Worm (Caenorhabditis elegans): Measurements from ENCODE around the gene M176.5.

Gene M176.5

ce11 chrII:9399746-9400145, 27.8 kb downstream of the M176.5 start, which contains the start of gene Y51B9A.7:
TSS of gene Y51B9A.7 (plus strand) at chrII:9400046.
- no peak for TF ChIP-seq nhr-2 (tag; optimal IDR thresholded peaks at IDR 0.05)
- TF ChIP-seq bed-3 (GFP tag; optimal IDR thresholded peaks at IDR 0.05): no peak
- TF ChIP-seq drap-1 (GFP tag; optimal IDR thresholded peaks at IDR 0.05): no peak
- no peak for TF ChIP-seq blmp-1 (tag; optimal IDR thresholded peaks at IDR 0.05)
- TF ChIP-seq nhr-237 (tag; optimal IDR thresholded peaks at IDR 0.05): no peak
- no peak for TF ChIP-seq unc-62 (GFP tag; optimal IDR thresholded peaks at IDR 0.05)
- no peak for TF ChIP-seq nhr-76 (tag; optimal IDR thresholded peaks at IDR 0.05)
- TF ChIP-seq unc-39 (tag; optimal IDR thresholded peaks at IDR 0.05): no peak
- no peak for TF ChIP-seq ces-1 (GFP tag; optimal IDR thresholded peaks at IDR 0.05)
- no peak for TF ChIP-seq ceh-83 (GFP tag; optimal IDR thresholded peaks at IDR 0.05)
- no peak for TF ChIP-seq sem-2 (GFP tag; optimal IDR thresholded peaks at IDR 0.05)
- no peak for TF ChIP-seq unc-120 (tag; optimal IDR thresholded peaks at IDR 0.05; ENCODE audit: poor library complexity, severe bottlenecking)
- TF ChIP-seq mab-5 (tag; optimal IDR thresholded peaks at IDR 0.05): no peak
- no peak for TF ChIP-seq flh-1 (GFP tag; optimal IDR thresholded peaks at IDR 0.05)

- no peak for TF ChIP-seq sptf-1 (tag; optimal IDR thresholded peaks at IDR 0.05)
- no peak for TF ChIP-seq unc-39 (tag; optimal IDR thresholded peaks at IDR 0.05)
- TF ChIP-seq ceh-43 (GFP tag; optimal IDR thresholded peaks at IDR 0.05): no peak
- no peak for TF ChIP-seq cnd-1 (tag; optimal IDR thresholded peaks at IDR 0.05)
- TF ChIP-seq nhr-237 (tag; optimal IDR thresholded peaks at IDR 0.05): no peak
- TF ChIP-seq bed-3 (GFP tag; optimal IDR thresholded peaks at IDR 0.05): no peak
- TF ChIP-seq mep-1 (tag; optimal IDR thresholded peaks at IDR 0.05): no peak
- TF ChIP-seq unc-120 (tag; optimal IDR thresholded peaks at IDR 0.05; ENCODE audit: poor library complexity, severe bottlenecking): no peak
- TF ChIP-seq ceh-83 (GFP tag; optimal IDR thresholded peaks at IDR 0.05): no peak
- TF ChIP-seq ham-2 (GFP tag; optimal IDR thresholded peaks at IDR 0.05): no peak
- TF ChIP-seq nhr-2 (tag; optimal IDR thresholded peaks at IDR 0.05): no peak
These were observed 29.1 kb downstream of the M176.5 start, which contains the start of the genes Y51B9A.14 and Y51B9A.8 for ce11 chrII:9398370-9398901. TSS of gene Y51B9A.14 (minus strand) at chrII:9398470. TSS of gene Y51B9A.8 (plus strand) at chrII:9398851.

DNA sequence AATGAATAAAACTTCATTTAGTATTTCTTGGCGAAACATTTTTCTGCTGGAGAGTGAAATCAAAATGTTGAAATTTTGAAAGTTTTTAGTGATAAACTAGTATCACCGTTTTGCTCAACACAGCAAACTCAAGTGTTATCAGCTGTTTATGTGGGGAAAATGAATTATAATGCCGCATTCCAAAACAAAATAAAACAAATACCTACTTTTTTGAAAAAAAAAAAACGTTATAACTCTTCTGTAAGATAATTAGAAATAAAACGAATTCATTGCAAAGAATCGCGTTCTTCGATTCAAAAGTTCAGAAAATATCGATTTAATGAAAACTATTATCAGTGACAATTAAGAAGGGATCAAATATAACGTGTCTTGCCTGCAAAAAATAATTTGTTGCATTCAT, 30.0 kb downstream of the M176.5 start, which contains the start of gene Y51B9A.9:
Y51B9A.9 (minus strand) TSS at position 101 of the 400 bp plus-strand sequence.
- TF ChIP-seq ham-2 (GFP tag; optimal IDR thresholded peaks at IDR 0.05): no peak
- no peak for TF ChIP-seq blmp-1 (tag; optimal IDR thresholded peaks at IDR 0.05)
- no peak for TF ChIP-seq bed-3 (GFP tag; optimal IDR thresholded peaks at IDR 0.05)
- TF ChIP-seq nhr-12 (tag; optimal IDR thresholded peaks at IDR 0.05): no peak
- TF ChIP-seq snpc-4 (tag; optimal IDR thresholded peaks at IDR 0.05): no peak
- no peak for TF ChIP-seq ztf-11 (tag; optimal IDR thresholded peaks at IDR 0.05)
- no peak for TF ChIP-seq elt-3 (tag; optimal IDR thresholded peaks at IDR 0.05)
- TF ChIP-seq nhr-76 (tag; optimal IDR thresholded peaks at IDR 0.05): no peak
- TF ChIP-seq lin-13 (tag; optimal IDR thresholded peaks at IDR 0.05): no peak
- TF ChIP-seq M03D4.4 (tag; optimal IDR thresholded peaks at IDR 0.05): no peak
- no peak for TF ChIP-seq nhr-2 (tag; optimal IDR thresholded peaks at IDR 0.05)
- TF ChIP-seq lin-32 (GFP tag; optimal IDR thresholded peaks at IDR 0.05): no peak
- TF ChIP-seq sptf-1 (tag; optimal IDR thresholded peaks at IDR 0.05): no peak
- TF ChIP-seq zip-8 (tag; optimal IDR thresholded peaks at IDR 0.05): no peak
- TF ChIP-seq ceh-39 (tag; optimal IDR thresholded peaks at IDR 0.05): no peak
- TF ChIP-seq ces-1 (GFP tag; optimal IDR thresholded peaks at IDR 0.05): no peak
- no peak for TF ChIP-seq tbx-8 (GFP tag; optimal IDR thresholded peaks at IDR 0.05)
- no peak for TF ChIP-seq drap-1 (GFP tag; optimal IDR thresholded peaks at IDR 0.05)
- TF ChIP-seq nhr-237 (tag; optimal IDR thresholded peaks at IDR 0.05): no peak
- TF ChIP-seq elt-1 (tag; optimal IDR thresholded peaks at IDR 0.05; ENCODE audit: borderline replicate concordance, insufficient read depth): no peak

DNA sequence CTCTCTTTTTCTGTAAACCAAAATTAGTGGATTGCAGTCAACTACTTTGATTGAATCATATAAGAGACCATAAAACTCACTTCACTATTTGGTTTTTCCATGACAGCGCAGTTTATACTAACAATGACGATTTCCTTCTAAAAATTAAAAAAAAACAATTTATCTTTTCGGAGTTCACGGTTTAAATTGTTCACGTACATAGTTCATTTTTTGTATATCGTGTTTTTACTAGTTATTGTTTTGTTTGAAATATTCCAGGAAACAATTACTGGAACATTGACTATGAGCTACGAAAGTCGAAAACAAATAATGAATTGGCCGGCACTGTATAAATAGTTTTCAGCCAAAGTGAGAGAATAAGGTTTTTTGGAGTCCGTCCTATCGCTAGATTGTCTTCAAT, 34.8 kb downstream of the M176.5 start, which contains the start of gene lido-17:
lido-17 (minus strand) TSS at position 101 of the 400 bp plus-strand sequence.
- no peak for TF ChIP-seq sem-2 (GFP tag; optimal IDR thresholded peaks at IDR 0.05)
- no peak for TF ChIP-seq hlh-1 (tag; optimal IDR thresholded peaks at IDR 0.05)
- no peak for TF ChIP-seq mep-1 (tag; optimal IDR thresholded peaks at IDR 0.05)
- no peak for TF ChIP-seq ham-2 (GFP tag; optimal IDR thresholded peaks at IDR 0.05)
- TF ChIP-seq ceh-83 (GFP tag; optimal IDR thresholded peaks at IDR 0.05): no peak
- TF ChIP-seq bed-3 (GFP tag; optimal IDR thresholded peaks at IDR 0.05): no peak
- TF ChIP-seq blmp-1 (tag; optimal IDR thresholded peaks at IDR 0.05): no peak
- TF ChIP-seq nhr-12 (tag; optimal IDR thresholded peaks at IDR 0.05): no peak
- no peak for TF ChIP-seq lin-32 (GFP tag; optimal IDR thresholded peaks at IDR 0.05)
- TF ChIP-seq pha-4 (tag; optimal IDR thresholded peaks at IDR 0.05): no peak
- TF ChIP-seq unc-39 (tag; optimal IDR thresholded peaks at IDR 0.05): no peak
- no peak for TF ChIP-seq flh-1 (GFP tag; optimal IDR thresholded peaks at IDR 0.05)
- no peak for TF ChIP-seq nhr-28 (tag; optimal IDR thresholded peaks at IDR 0.05)
- TF ChIP-seq lsy-2 (tag; optimal IDR thresholded peaks at IDR 0.05): no peak
- no peak for TF ChIP-seq mab-5 (tag; optimal IDR thresholded peaks at IDR 0.05)
